Worm (Caenorhabditis elegans) whole organism, late embryonic: ENCODE data around the gene ZK1307.9.

ENCODE experiments used
- K09A11.1 ChIP-seq: sonication (generic microtip); optimal IDR thresholded peaks from 2 replicates; lab custom pipeline; 2017; ENCODE audit warnings: antibody characterized with exemption, mild to moderate bottlenecking, missing genetic modification characterization, missing compliant biosample characterization; ENCODE audit not compliant: insufficient read depth
- elt-2 ChIP-seq: sonication (generic microtip); optimal IDR thresholded peaks from 2 replicates; lab custom pipeline; 2016; ENCODE audit warnings: missing genetic modification reagents, missing genetic modification characterization, missing compliant biosample characterization
- lin-11 ChIP-seq: fragments of 200-800 bp; sonication (Bioruptor generic); optimal IDR thresholded peaks from 2 replicates; lab custom pipeline; 2018; ENCODE audit warnings: mild to moderate bottlenecking, missing genetic modification characterization, missing compliant biosample characterization
- nhr-232 ChIP-seq: sonication (generic microtip); optimal IDR thresholded peaks from 2 replicates; lab custom pipeline; 2016; ENCODE audit warnings: missing genetic modification characterization, missing compliant biosample characterization
- tbx-7 ChIP-seq: sonication (generic microtip); optimal IDR thresholded peaks from 2 replicates; lab custom pipeline; 2016; ENCODE audit warnings: missing genotype, missing genetic modification characterization, missing compliant biosample characterization

DNA sequence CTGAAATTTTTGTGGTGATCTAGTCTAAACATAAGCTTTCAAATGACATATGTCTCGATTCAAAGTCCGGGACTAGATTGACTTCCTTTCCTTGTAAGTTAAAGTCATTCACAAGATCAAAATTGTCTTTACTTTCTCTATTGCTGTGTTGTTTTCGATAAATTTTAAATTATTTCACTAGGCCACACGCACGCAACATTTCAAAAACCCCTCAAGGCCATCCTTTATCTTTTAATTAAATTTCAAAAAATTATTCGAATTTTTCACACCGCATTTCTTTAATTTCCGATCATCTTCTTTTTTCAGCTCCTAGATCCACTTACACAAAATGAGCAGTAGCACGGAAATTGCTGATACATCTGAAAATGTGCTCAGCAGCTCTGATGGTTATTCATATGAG, 13.0 kb upstream of the ZK1307.9 start, which contains the start of gene ZK1307.7:
- TF ChIP-seq K09A11.1 (tag; lab: Kevin White, UChicago) (no peak), lin-11 (no peak), tbx-7 (tag; lab: Kevin White, UChicago) (no peak), nhr-232 (tag; lab: Kevin White, UChicago) (no peak), elt-2 (tag; lab: Kevin White, UChicago) (no peak)
